Worm (Caenorhabditis elegans) whole organism, L3 larva: ENCODE data around the gene F55G11.6.

Source experiments
- aly-2 ChIP-seq: fragments of 150-350 bp; optimal IDR thresholded peaks from 2 replicates; lab custom pipeline; 2014; ENCODE audit warnings: missing biosample characterization, missing genetic modification characterization
- ama-1 ChIP-seq: fragments of 150-350 bp; optimal IDR thresholded peaks from 2 replicates; lab custom pipeline; 2018
- lin-15B ChIP-seq: fragments of 150-350 bp; optimal IDR thresholded peaks from 2 replicates; lab custom pipeline; 2014; ENCODE audit warnings: missing biosample characterization, missing genetic modification characterization
- mdl-1 ChIP-seq: fragments of 150-350 bp; optimal IDR thresholded peaks from 2 replicates; lab custom pipeline; 2014; ENCODE audit warnings: missing biosample characterization, missing genetic modification characterization
- nhr-11 ChIP-seq: fragments of 150-350 bp; optimal IDR thresholded peaks from 2 replicates; lab custom pipeline; 2014; ENCODE audit warnings: missing biosample characterization, missing genetic modification characterization
- nhr-25 ChIP-seq: sonication (generic microtip); optimal IDR thresholded peaks from 2 replicates; lab custom pipeline; 2017; ENCODE audit warnings: missing biosample characterization, missing genetic modification characterization
- nhr-43 ChIP-seq: sonication (generic microtip); optimal IDR thresholded peaks from 2 replicates; lab custom pipeline; 2016; ENCODE audit warnings: mild to moderate bottlenecking, missing genetic modification characterization, missing compliant biosample characterization; ENCODE audit not compliant: poor library complexity, severe bottlenecking
- sea-2 ChIP-seq: fragments of 150-350 bp; sonication (generic microtip); optimal IDR thresholded peaks from 4 replicates; lab custom pipeline; 2014; ENCODE audit warnings: missing biosample characterization, missing genetic modification reagents, missing genetic modification characterization

DNA sequence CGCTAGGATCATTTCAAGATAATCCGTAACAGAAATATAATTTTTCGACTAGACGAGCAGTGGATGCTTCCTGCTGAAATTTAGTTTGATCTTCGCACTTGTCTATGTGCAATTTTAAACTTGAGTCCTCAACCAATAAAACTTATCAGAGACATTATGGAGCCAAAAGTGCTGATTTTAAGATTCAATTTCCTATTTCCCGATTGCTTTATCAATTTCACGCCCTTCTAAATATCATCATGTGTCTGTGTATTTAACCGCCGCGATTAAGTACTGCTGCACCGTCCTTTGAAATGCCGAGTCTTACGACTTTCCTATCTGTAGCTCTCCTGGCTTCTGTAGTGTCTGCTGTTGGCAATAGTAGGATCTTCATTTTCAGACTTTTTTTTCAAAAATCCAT, 36.8 kb upstream of the F55G11.6 start, which contains the start of gene C32H11.4:
- TF ChIP-seq mdl-1: no peak
- no peak for TF ChIP-seq ama-1
- TF ChIP-seq sea-2 (GFP tag; lab: Kevin White, UChicago): no peak
- TF ChIP-seq nhr-25 (tag; lab: Kevin White, UChicago): no peak
- no peak for TF ChIP-seq nhr-11
- TF ChIP-seq lin-15B (tag; lab: Kevin White, UChicago): no peak
- no peak for TF ChIP-seq aly-2 (tag; lab: Kevin White, UChicago)
- no peak for TF ChIP-seq nhr-43 (tag; lab: Kevin White, UChicago)
